Fruit fly (Drosophila melanogaster) whole organism: Measurements from ENCODE around the gene Hsp110.

Experiments used
- CG8478 ChIP-seq: fragments of >200 bp; optimal IDR thresholded peaks from 2 replicates; lab custom pipeline; 2018; ENCODE audit warnings: inconsistent platforms
- Dll ChIP-seq: fragments of >200 bp; optimal IDR thresholded peaks from 2 replicates; lab custom pipeline; 2017
- EcR ChIP-seq, 2 experiments: fragments of >200 bp; optimal IDR thresholded peaks; 2 replicates each; lab custom pipeline; 2017; ENCODE audit warnings: missing biosample characterization in 2 of 2, missing genetic modification characterization in 2 of 2, missing genetic modification reagents in 2 of 2
- pan ChIP-seq: fragments of >200 bp; optimal IDR thresholded peaks from 2 replicates; lab custom pipeline; 2017
- psq ChIP-seq: fragments of >200 bp; optimal IDR thresholded peaks from 2 replicates; lab custom pipeline; 2017
- usp ChIP-seq: fragments of >200 bp; optimal IDR thresholded peaks from 2 replicates; lab custom pipeline; 2017; ENCODE audit warnings: missing biosample characterization, missing genetic modification characterization, mixed read lengths

The Hsp110 gene

DNA sequence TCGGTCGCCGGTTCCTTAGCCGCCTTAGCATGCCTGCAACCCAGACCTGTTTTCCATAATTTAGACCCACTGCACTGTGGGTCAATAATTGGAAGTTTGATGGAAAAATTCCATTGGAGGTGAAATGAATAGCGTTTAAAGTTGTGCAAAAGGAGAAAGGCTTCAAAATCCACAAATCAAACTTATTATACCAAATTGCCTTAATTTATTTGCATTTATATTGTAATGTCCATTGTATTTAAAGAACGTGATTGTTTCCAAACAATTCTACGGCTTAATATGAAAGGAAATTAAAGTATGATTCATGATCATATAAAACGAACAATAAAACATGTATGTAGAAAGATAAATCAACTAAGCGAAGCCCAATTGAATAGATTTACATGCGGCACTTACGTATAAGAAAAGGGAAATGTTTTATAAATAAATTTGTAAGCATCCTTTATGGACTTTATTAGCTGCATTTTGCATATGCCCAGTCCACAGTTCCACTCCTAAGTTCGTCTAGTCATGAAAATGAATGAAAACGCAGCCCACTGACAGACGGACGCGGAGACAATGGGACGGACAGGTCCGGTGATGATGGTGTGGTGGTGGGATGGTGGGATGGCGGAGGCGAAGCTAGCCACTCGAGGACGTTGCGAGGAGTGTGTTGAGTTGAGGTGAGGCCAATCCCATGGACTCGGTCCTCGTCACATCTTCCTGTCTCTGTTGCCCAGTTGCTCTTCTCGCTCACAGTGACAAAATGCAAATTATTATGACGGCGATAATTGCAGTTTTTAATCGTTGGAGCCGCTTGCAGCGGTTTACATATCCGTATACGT is 26.6 kb downstream of the Hsp110 start:
- TF ChIP-seq EcR (GFP tag; optimal IDR thresholded peaks at IDR 0.05; lab: Kevin White, UChicago) (no peak), Dll (no peak), CG8478 (no peak), psq (lab: Kevin White, UChicago) (no peak), pan (lab: Kevin White, UChicago) (no peak), usp (GFP tag; lab: Kevin White, UChicago) (no peak)

DNA sequence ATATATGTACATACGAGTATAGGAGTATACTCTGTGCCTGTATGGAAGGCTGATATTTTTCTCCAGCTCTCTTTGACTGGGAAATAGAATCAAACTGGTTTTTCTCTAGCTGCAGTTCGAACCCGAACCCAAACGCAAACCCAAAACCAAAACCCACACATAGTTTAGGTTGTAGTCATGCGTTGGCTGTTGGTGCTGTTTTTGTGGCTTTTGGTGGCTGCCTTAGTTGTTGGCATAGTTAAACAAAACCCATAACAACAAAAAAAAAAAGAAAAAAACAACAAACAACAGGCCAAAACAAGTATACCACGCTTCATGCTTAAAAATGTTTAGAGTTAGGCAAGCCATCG is 27.2 kb downstream of the Hsp110 start:
- no peak for TF ChIP-seq CG8478
- no peak for TF ChIP-seq pan (lab: Kevin White, UChicago)
- no peak for TF ChIP-seq Dll
- no peak for TF ChIP-seq usp (GFP tag; lab: Kevin White, UChicago)
- TF ChIP-seq psq (lab: Kevin White, UChicago), result no peak
- TF ChIP-seq EcR (GFP tag; optimal IDR thresholded peaks at IDR 0.05; lab: Kevin White, UChicago), result no peak

DNA sequence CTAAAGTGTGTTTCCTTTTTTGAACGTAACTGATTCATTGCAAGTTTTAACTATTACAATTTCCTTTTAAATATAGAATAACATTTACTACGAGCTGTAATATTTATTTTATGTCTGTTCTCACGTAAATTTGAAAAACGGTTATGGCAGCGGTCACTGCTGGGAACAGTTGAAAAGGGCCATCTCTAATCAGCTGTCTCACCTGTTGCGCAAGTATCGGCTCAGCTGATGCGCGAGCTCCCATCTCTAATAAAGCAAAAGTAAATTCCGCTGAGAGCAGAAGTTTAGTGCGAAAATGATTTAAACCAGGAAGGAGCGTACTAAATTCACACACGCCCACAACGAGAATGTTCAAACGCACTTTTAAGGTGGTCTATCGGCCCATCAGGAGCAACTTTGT is 34.8 kb downstream of the Hsp110 start, which contains the start of gene Pex1:
Pex1 (plus strand) TSS at position 272 of the 400 bp plus-strand sequence.
- no peak for TF ChIP-seq CG8478
- TF ChIP-seq EcR (GFP tag; optimal IDR thresholded peaks at IDR 0.05; lab: Kevin White, UChicago), result no peak
- no peak for TF ChIP-seq pan (lab: Kevin White, UChicago)
- TF ChIP-seq psq (lab: Kevin White, UChicago), result no peak
- TF ChIP-seq Dll, result no peak
- TF ChIP-seq usp (GFP tag; lab: Kevin White, UChicago), result no peak

dm6 chr3L:14075472-14075871 is 38.7 kb downstream of the Hsp110 start, which contains the start of gene btl:
TSS of gene btl (plus strand) at chr3L:14075772.
- TF ChIP-seq usp (GFP tag; lab: Kevin White, UChicago) (no peak), EcR (GFP tag; optimal IDR thresholded peaks at IDR 0.05; lab: Kevin White, UChicago) (no peak), psq (lab: Kevin White, UChicago) (no peak), pan (lab: Kevin White, UChicago) (no peak), CG8478 (no peak), Dll (no peak)

- TF ChIP-seq Dll (no peak), usp (GFP tag; lab: Kevin White, UChicago) (no peak), CG8478 (no peak), pan (lab: Kevin White, UChicago) (no peak), EcR (GFP tag; optimal IDR thresholded peaks at IDR 0.05; lab: Kevin White, UChicago) (no peak)
Measured at dm6 chr3L:14076559-14076958, 39.7 kb downstream of the Hsp110 start.

DNA sequence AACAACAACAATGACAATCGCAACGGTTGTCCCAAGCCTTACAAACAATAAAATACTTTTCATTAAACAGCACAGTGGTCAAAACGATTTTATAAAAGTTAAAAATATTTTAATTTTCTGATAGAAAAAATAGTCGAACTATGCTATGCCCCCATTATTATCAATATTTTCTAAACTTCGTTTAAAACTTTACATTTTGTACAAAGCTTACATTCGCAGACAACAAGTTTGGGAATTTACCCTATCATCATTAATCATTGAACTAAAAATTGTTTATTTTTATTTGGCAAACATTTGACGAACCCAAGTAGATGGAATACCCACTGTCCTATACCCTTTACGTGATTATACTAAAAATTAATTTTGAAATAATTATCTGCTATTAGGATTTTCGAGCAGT is 41.4 kb downstream of the Hsp110 start:
- TF ChIP-seq Dll, result no peak

- no peak for TF ChIP-seq EcR (GFP tag; optimal IDR thresholded peaks at IDR 0.05; lab: Kevin White, UChicago)
- no peak for TF ChIP-seq psq (lab: Kevin White, UChicago)
- no peak for TF ChIP-seq CG8478
- no peak for TF ChIP-seq Dll
- TF ChIP-seq usp (GFP tag; lab: Kevin White, UChicago), result no peak
- TF ChIP-seq pan (lab: Kevin White, UChicago), result no peak
Measured at dm6 chr3L:14079224-14079623, 42.4 kb downstream of the Hsp110 start.

DNA sequence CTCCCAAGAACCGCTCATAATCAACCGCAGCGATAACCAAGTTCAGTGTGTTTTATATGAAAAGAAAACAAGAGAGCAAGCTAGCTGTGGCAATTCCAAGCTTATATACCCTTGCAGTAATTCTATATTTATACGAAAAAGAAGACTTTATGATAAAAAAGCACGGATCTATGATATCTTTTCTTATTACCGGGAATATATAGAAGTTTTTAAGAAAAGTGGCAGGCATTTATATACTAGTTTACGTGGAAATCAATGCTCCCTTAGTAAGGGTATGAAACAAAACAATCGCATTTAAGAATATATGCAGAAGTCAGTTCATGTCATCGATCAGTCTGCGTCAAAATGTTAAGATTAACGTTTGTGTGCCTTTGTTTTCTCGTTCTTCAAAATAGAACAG is 46.5 kb downstream of the Hsp110 start, which contains the start of gene CG8100:
CG8100 (plus strand) TSS at position 333 of the 400 bp plus-strand sequence.
- no peak for TF ChIP-seq pan (lab: Kevin White, UChicago)
- no peak for TF ChIP-seq Dll
- no peak for TF ChIP-seq CG8478
- no peak for TF ChIP-seq EcR (GFP tag; optimal IDR thresholded peaks at IDR 0.05; lab: Kevin White, UChicago)
- TF ChIP-seq usp (GFP tag; lab: Kevin White, UChicago), result no peak
- TF ChIP-seq psq (lab: Kevin White, UChicago), result no peak

DNA sequence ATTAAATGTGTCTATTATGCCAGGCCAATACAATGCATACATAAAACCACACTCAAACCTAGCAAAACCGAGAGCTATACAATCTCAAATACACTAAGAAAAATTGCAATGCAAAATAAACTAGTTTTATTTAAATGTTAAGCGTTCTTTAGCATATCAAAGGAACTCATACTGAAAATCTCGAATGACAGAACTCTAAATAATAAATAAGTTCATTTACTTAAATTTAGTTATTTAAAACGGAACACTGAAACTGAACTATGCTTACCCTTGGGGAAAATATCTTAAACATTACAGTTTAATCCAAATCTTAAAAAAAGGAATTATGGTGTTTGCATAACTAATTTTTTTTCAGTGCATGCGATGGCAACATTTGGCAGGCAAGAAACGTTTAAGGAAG is 49.4 kb downstream of the Hsp110 start:
- no peak for TF ChIP-seq EcR (GFP tag; optimal IDR thresholded peaks at IDR 0.05; lab: Kevin White, UChicago)
- TF ChIP-seq psq (lab: Kevin White, UChicago), result no peak
- TF ChIP-seq CG8478, result no peak
- TF ChIP-seq Dll, result no peak

dm6 chr3L:14089010-14089409 is 52.2 kb downstream of the Hsp110 start:
- TF ChIP-seq usp (GFP tag; lab: Kevin White, UChicago) (no peak), EcR (GFP tag; optimal IDR thresholded peaks at IDR 0.05; lab: Kevin White, UChicago) (no peak)

- no peak for TF ChIP-seq CG8478
- TF ChIP-seq usp (GFP tag; lab: Kevin White, UChicago), result no peak
- TF ChIP-seq psq (lab: Kevin White, UChicago), result no peak
- no peak for TF ChIP-seq Dll
- TF ChIP-seq pan (lab: Kevin White, UChicago), result no peak
- no peak for TF ChIP-seq EcR (GFP tag; optimal IDR thresholded peaks at IDR 0.05; lab: Kevin White, UChicago)
Measured at dm6 chr3L:14089516-14089915, 52.7 kb downstream of the Hsp110 start.
